Worm (Caenorhabditis elegans) whole organism, late embryonic: Measurements from ENCODE around the gene C44B9.3.
A peak's percentile ranks its signal among the peaks of the same experiment; 100 is the strongest.

Experiments
- T23F11.4 ChIP-seq: fragments of 200-800 bp; sonication (Bioruptor generic); optimal IDR thresholded peaks from 2 replicates; lab custom pipeline; 2018; ENCODE audit warnings: mild to moderate bottlenecking, missing genetic modification characterization, missing compliant biosample characterization
- ceh-18 ChIP-seq: sonication (generic microtip); optimal IDR thresholded peaks from 2 replicates; lab custom pipeline; 2016; ENCODE audit warnings: missing genetic modification characterization, missing compliant biosample characterization
- ceh-22 ChIP-seq: sonication (generic microtip); optimal IDR thresholded peaks from 2 replicates; lab custom pipeline; 2017; ENCODE audit warnings: missing biosample characterization, missing genetic modification characterization
- ceh-24 ChIP-seq: sonication (generic microtip); optimal IDR thresholded peaks from 2 replicates; lab custom pipeline; 2016; ENCODE audit warnings: mild to moderate bottlenecking, missing genetic modification characterization, missing compliant biosample characterization
- ceh-31 ChIP-seq: sonication (generic microtip); optimal IDR thresholded peaks from 2 replicates; lab custom pipeline; 2016; ENCODE audit warnings: missing genetic modification characterization, missing compliant biosample characterization
- ceh-34 ChIP-seq: sonication (generic microtip); optimal IDR thresholded peaks from 2 replicates; lab custom pipeline; 2016; ENCODE audit warnings: mild to moderate bottlenecking, missing genetic modification characterization, missing compliant biosample characterization
- ceh-45 ChIP-seq: fragments of 200-800 bp; sonication (Bioruptor generic); IDR thresholded peaks from 2 replicates; pipeline ENCODE4 v1.3.6; 2022; ENCODE audit warnings: missing genetic modification reagents, missing genetic modification characterization, missing compliant biosample characterization
- dmd-4 ChIP-seq: sonication (generic microtip); optimal IDR thresholded peaks from 2 replicates; lab custom pipeline; 2016; ENCODE audit warnings: borderline replicate concordance, missing genetic modification characterization, missing compliant biosample characterization
- elt-2 ChIP-seq: sonication (generic microtip); optimal IDR thresholded peaks from 2 replicates; lab custom pipeline; 2016; ENCODE audit warnings: missing genetic modification reagents, missing genetic modification characterization, missing compliant biosample characterization
- ets-4 ChIP-seq: sonication (generic microtip); optimal IDR thresholded peaks from 2 replicates; lab custom pipeline; 2016; ENCODE audit warnings: missing genetic modification characterization, missing compliant biosample characterization
- hlh-13 ChIP-seq: fragments of 200-800 bp; sonication (Bioruptor generic); optimal IDR thresholded peaks from 2 replicates; lab custom pipeline; 2018; ENCODE audit warnings: mild to moderate bottlenecking, missing genetic modification characterization, missing compliant biosample characterization
- hlh-15 ChIP-seq: sonication (generic microtip); optimal IDR thresholded peaks from 2 replicates; lab custom pipeline; 2016; ENCODE audit warnings: missing genetic modification characterization, missing compliant biosample characterization
- hlh-30 ChIP-seq: sonication (generic microtip); optimal IDR thresholded peaks from 2 replicates; lab custom pipeline; 2017; ENCODE audit warnings: antibody characterized with exemption, missing genetic modification characterization, missing compliant biosample characterization; ENCODE audit not compliant: insufficient read depth
- hlh-6 ChIP-seq: sonication (generic microtip); optimal IDR thresholded peaks from 2 replicates; lab custom pipeline; 2016; ENCODE audit warnings: missing genotype, missing genetic modification characterization, missing compliant biosample characterization
- nfya-1 ChIP-seq: sonication (generic microtip); optimal IDR thresholded peaks from 2 replicates; lab custom pipeline; 2017; ENCODE audit warnings: missing genetic modification characterization, mild to moderate bottlenecking, missing compliant biosample characterization, antibody characterized with exemption, moderate library complexity
- nhr-232 ChIP-seq: sonication (generic microtip); optimal IDR thresholded peaks from 2 replicates; lab custom pipeline; 2016; ENCODE audit warnings: missing genetic modification characterization, missing compliant biosample characterization
- pat-9 ChIP-seq: fragments of 200-800 bp; sonication (Bioruptor generic); optimal IDR thresholded peaks from 2 replicates; lab custom pipeline; 2018; ENCODE audit warnings: mild to moderate bottlenecking, missing genetic modification characterization, moderate library complexity, missing compliant biosample characterization
- pax-1 ChIP-seq: fragments of 150-350 bp; optimal IDR thresholded peaks from 2 replicates; lab custom pipeline; 2014; ENCODE audit warnings: missing biosample characterization, missing genetic modification characterization
- pha-4 ChIP-seq: fragments of 150-350 bp; optimal IDR thresholded peaks from 2 replicates; lab custom pipeline; 2018; ENCODE audit warnings: missing biosample characterization, missing genetic modification reagents, missing genetic modification characterization
- pqm-1 ChIP-seq: sonication (generic microtip); optimal IDR thresholded peaks from 2 replicates; lab custom pipeline; 2016; ENCODE audit warnings: missing genetic modification characterization, missing compliant biosample characterization
- ref-2 ChIP-seq: sonication (generic microtip); optimal IDR thresholded peaks from 2 replicates; lab custom pipeline; 2016; ENCODE audit warnings: missing genetic modification characterization, missing compliant biosample characterization
- rnt-1 ChIP-seq: sonication (generic microtip); optimal IDR thresholded peaks from 2 replicates; lab custom pipeline; 2016; ENCODE audit warnings: missing genetic modification characterization, missing compliant biosample characterization
- sdc-2 ChIP-seq: sonication (generic microtip); optimal IDR thresholded peaks from 2 replicates; lab custom pipeline; 2016; ENCODE audit warnings: missing genotype, missing genetic modification characterization, missing compliant biosample characterization
- sox-4 ChIP-seq: sonication (generic microtip); optimal IDR thresholded peaks from 2 replicates; lab custom pipeline; 2017; ENCODE audit warnings: mild to moderate bottlenecking, missing genetic modification characterization, inconsistent platforms, missing compliant biosample characterization
- tbx-7 ChIP-seq: sonication (generic microtip); optimal IDR thresholded peaks from 2 replicates; lab custom pipeline; 2016; ENCODE audit warnings: missing genotype, missing genetic modification characterization, missing compliant biosample characterization
- unc-42 ChIP-seq: sonication (generic microtip); optimal IDR thresholded peaks from 2 replicates; lab custom pipeline; 2016; ENCODE audit warnings: missing genotype, missing genetic modification characterization, missing compliant biosample characterization
- ztf-16 ChIP-seq: sonication (generic microtip); optimal IDR thresholded peaks from 2 replicates; lab custom pipeline; 2017; ENCODE audit warnings: missing genetic modification characterization, missing compliant biosample characterization

Gene C44B9.3

ce11 chrIII:10848858-10849257, 31.1 kb downstream of the C44B9.3 start, which contains the start of the genes fbxb-85 and hex-3 (continued):
- TF ChIP-seq hlh-15 (tag; lab: Kevin White, UChicago) (peak; percentile 46), pat-9 (tag; lab: Kevin White, UChicago) (peak; percentile 77), tbx-7 (tag; lab: Kevin White, UChicago) (no peak), ceh-24 (tag; lab: Kevin White, UChicago) (peak; percentile 46), pax-1 (tag; lab: Kevin White, UChicago) (no peak), pha-4 (tag; lab: Kevin White, UChicago) (no peak), T23F11.4 (GFP tag; lab: Kevin White, UChicago) (peak; percentile 58), ets-4 (tag; lab: Kevin White, UChicago) (peak; percentile 40), nhr-232 (tag; lab: Kevin White, UChicago) (peak; percentile 50), unc-42 (tag; lab: Kevin White, UChicago) (peak; percentile 97), ceh-45 (peak; percentile 55; the same call in 1 of the 2 replicates), ceh-34 (peak; percentile 76), hlh-6 (tag; lab: Kevin White, UChicago) (peak; percentile 80), dmd-4 (tag; lab: Kevin White, UChicago) (peak; percentile 38), pqm-1 (tag; lab: Kevin White, UChicago) (peak; percentile 30), ref-2 (tag; lab: Kevin White, UChicago) (peak; percentile 80), ceh-22 (tag; lab: Kevin White, UChicago) (no peak)
- TF ChIP-seq, all 69 proteins: peak for 55

ce11 chrIII:10844873-10845272, 35.1 kb downstream of the C44B9.3 start, which contains the start of gene pde-12:
Gene pde-12, minus strand, starts transcription at chrIII:10845020.
- TF ChIP-seq elt-2 (tag; lab: Kevin White, UChicago) (peak; percentile 33), nfya-1 (tag; lab: Kevin White, UChicago) (peak; percentile 79), pat-9 (tag; lab: Kevin White, UChicago) (peak; percentile 16), ztf-16 (tag; lab: Kevin White, UChicago) (peak; percentile 44), hlh-30 (tag; lab: Kevin White, UChicago) (no peak), ceh-31 (tag; lab: Kevin White, UChicago) (peak; percentile 22), hlh-13 (GFP tag; lab: Kevin White, UChicago) (no peak), unc-42 (tag; lab: Kevin White, UChicago) (peak; percentile 60), ceh-18 (tag; lab: Kevin White, UChicago) (peak; percentile 29)
- TF ChIP-seq, all 69 proteins: peak for 7

ce11 chrIII:10832636-10833035, 47.3 kb downstream of the C44B9.3 start, which contains the start of gene sbsp-1:
Gene sbsp-1, plus strand, starts transcription at chrIII:10832936.
- TF ChIP-seq sox-4 (tag; lab: Kevin White, UChicago) (no peak), ceh-24 (tag; lab: Kevin White, UChicago) (no peak)

ce11 chrIII:10831483-10831882, 48.5 kb downstream of the C44B9.3 start:
- TF ChIP-seq ceh-34, result no peak
- TF ChIP-seq sdc-2 (tag; lab: Kevin White, UChicago), result no peak
- TF ChIP-seq ceh-31 (tag; lab: Kevin White, UChicago), result no peak
- TF ChIP-seq rnt-1, result no peak
- TF ChIP-seq, all 69 proteins: peak for 0
